Fruit fly (Drosophila melanogaster): ENCODE measurements around the gene SecS.

- TF ChIP-seq Clk (GFP tag; optimal IDR thresholded peaks at IDR 0.05): no peak
- TF ChIP-seq toe (GFP tag; optimal IDR thresholded peaks at IDR 0.05): no peak
Observed at dm6 chr3R:5627552-5627951, 26.3 kb downstream of the SecS start, which contains the start of gene CG31551.
